Worm (Caenorhabditis elegans) whole organism, late embryonic: ENCODE measurements around the gene dyn-1.
A peak's percentile ranks its signal among the peaks of the same experiment; 100 is the strongest.

Experiments
- C08G9.2 ChIP-seq: sonication (generic microtip); optimal IDR thresholded peaks from 2 replicates; lab custom pipeline; 2016; ENCODE audit warnings: mild to moderate bottlenecking, missing genetic modification characterization, moderate library complexity, missing compliant biosample characterization
- C38D4.7 ChIP-seq: fragments of 200-800 bp; sonication (Bioruptor generic); optimal IDR thresholded peaks from 2 replicates; lab custom pipeline; 2018; ENCODE audit warnings: mild to moderate bottlenecking, missing genetic modification characterization, moderate library complexity, missing compliant biosample characterization
- K02D7.2 ChIP-seq: sonication (generic microtip); optimal IDR thresholded peaks from 2 replicates; lab custom pipeline; 2017; ENCODE audit warnings: mild to moderate bottlenecking, missing genetic modification characterization, missing compliant biosample characterization
- K09A11.1 ChIP-seq: sonication (generic microtip); optimal IDR thresholded peaks from 2 replicates; lab custom pipeline; 2017; ENCODE audit warnings: antibody characterized with exemption, mild to moderate bottlenecking, missing genetic modification characterization, missing compliant biosample characterization; ENCODE audit not compliant: insufficient read depth
- T23F11.4 ChIP-seq: fragments of 200-800 bp; sonication (Bioruptor generic); optimal IDR thresholded peaks from 2 replicates; lab custom pipeline; 2018; ENCODE audit warnings: mild to moderate bottlenecking, missing genetic modification characterization, missing compliant biosample characterization
- ahr-1 ChIP-seq: sonication (generic microtip); optimal IDR thresholded peaks from 2 replicates; lab custom pipeline; 2016; ENCODE audit warnings: missing genetic modification characterization, missing compliant biosample characterization
- ama-1 ChIP-seq: fragments of 150-350 bp; optimal IDR thresholded peaks from 2 replicates; lab custom pipeline; 2014
- ceh-18 ChIP-seq: sonication (generic microtip); optimal IDR thresholded peaks from 2 replicates; lab custom pipeline; 2016; ENCODE audit warnings: missing genetic modification characterization, missing compliant biosample characterization
- ceh-19 ChIP-seq: fragments of 200-800 bp; sonication (Bioruptor generic); optimal IDR thresholded peaks from 2 replicates; lab custom pipeline; 2018; ENCODE audit warnings: mild to moderate bottlenecking, missing genetic modification characterization, missing compliant biosample characterization
- ceh-2 ChIP-seq: sonication (generic microtip); optimal IDR thresholded peaks from 2 replicates; lab custom pipeline; 2016; ENCODE audit warnings: missing genotype, missing genetic modification characterization, missing compliant biosample characterization
- ceh-24 ChIP-seq: sonication (generic microtip); optimal IDR thresholded peaks from 2 replicates; lab custom pipeline; 2016; ENCODE audit warnings: mild to moderate bottlenecking, missing genetic modification characterization, missing compliant biosample characterization
- ceh-31 ChIP-seq: sonication (generic microtip); optimal IDR thresholded peaks from 2 replicates; lab custom pipeline; 2016; ENCODE audit warnings: missing genetic modification characterization, missing compliant biosample characterization
- ceh-34 ChIP-seq: sonication (generic microtip); optimal IDR thresholded peaks from 2 replicates; lab custom pipeline; 2016; ENCODE audit warnings: mild to moderate bottlenecking, missing genetic modification characterization, missing compliant biosample characterization
- ceh-6 ChIP-seq: fragments of 200-800 bp; sonication (Bioruptor generic); optimal IDR thresholded peaks from 2 replicates; lab custom pipeline; 2018; ENCODE audit warnings: mild to moderate bottlenecking, missing genetic modification characterization, missing compliant biosample characterization
- ceh-9 ChIP-seq: sonication (generic microtip); optimal IDR thresholded peaks from 2 replicates; lab custom pipeline; 2016; ENCODE audit warnings: mild to moderate bottlenecking, missing genetic modification characterization, inconsistent platforms, missing compliant biosample characterization
- ets-4 ChIP-seq: sonication (generic microtip); optimal IDR thresholded peaks from 2 replicates; lab custom pipeline; 2016; ENCODE audit warnings: missing genetic modification characterization, missing compliant biosample characterization
- fax-1 ChIP-seq: sonication (generic microtip); optimal IDR thresholded peaks from 2 replicates; lab custom pipeline; 2016; ENCODE audit warnings: missing genotype, missing genetic modification characterization, missing compliant biosample characterization
- fkh-6 ChIP-seq: sonication (generic microtip); optimal IDR thresholded peaks from 2 replicates; lab custom pipeline; 2016; ENCODE audit warnings: missing genetic modification characterization, missing compliant biosample characterization
- gmeb-2 ChIP-seq: sonication (generic microtip); optimal IDR thresholded peaks from 2 replicates; lab custom pipeline; 2016; ENCODE audit warnings: missing genetic modification characterization, inconsistent platforms, missing compliant biosample characterization
- hlh-15 ChIP-seq: sonication (generic microtip); optimal IDR thresholded peaks from 2 replicates; lab custom pipeline; 2016; ENCODE audit warnings: missing genetic modification characterization, missing compliant biosample characterization
- lin-11 ChIP-seq: fragments of 200-800 bp; sonication (Bioruptor generic); optimal IDR thresholded peaks from 2 replicates; lab custom pipeline; 2018; ENCODE audit warnings: mild to moderate bottlenecking, missing genetic modification characterization, missing compliant biosample characterization
- madf-2 ChIP-seq: sonication (generic microtip); optimal IDR thresholded peaks from 2 replicates; lab custom pipeline; 2017; ENCODE audit warnings: missing genetic modification characterization, missing compliant biosample characterization
- mec-3 ChIP-seq: sonication (generic microtip); optimal IDR thresholded peaks from 2 replicates; lab custom pipeline; 2016; ENCODE audit warnings: borderline replicate concordance, missing genetic modification characterization, missing compliant biosample characterization
- odd-2 ChIP-seq: sonication (generic microtip); optimal IDR thresholded peaks from 2 replicates; lab custom pipeline; 2017; ENCODE audit warnings: antibody characterized with exemption, mild to moderate bottlenecking, missing genetic modification characterization, missing compliant biosample characterization
- pat-9 ChIP-seq: fragments of 200-800 bp; sonication (Bioruptor generic); optimal IDR thresholded peaks from 2 replicates; lab custom pipeline; 2018; ENCODE audit warnings: mild to moderate bottlenecking, missing genetic modification characterization, moderate library complexity, missing compliant biosample characterization
- pax-1 ChIP-seq: fragments of 150-350 bp; optimal IDR thresholded peaks from 2 replicates; lab custom pipeline; 2014; ENCODE audit warnings: missing biosample characterization, missing genetic modification characterization
- pha-2 ChIP-seq: sonication (generic microtip); optimal IDR thresholded peaks from 2 replicates; lab custom pipeline; 2017; ENCODE audit warnings: mild to moderate bottlenecking, missing genetic modification characterization, missing compliant biosample characterization
- pqm-1 ChIP-seq: sonication (generic microtip); optimal IDR thresholded peaks from 2 replicates; lab custom pipeline; 2016; ENCODE audit warnings: missing genetic modification characterization, missing compliant biosample characterization
- pros-1 ChIP-seq: fragments of 150-350 bp; optimal IDR thresholded peaks from 2 replicates; lab custom pipeline; 2014; ENCODE audit warnings: missing biosample characterization, missing genetic modification reagents, missing genetic modification characterization
- ref-2 ChIP-seq: sonication (generic microtip); optimal IDR thresholded peaks from 2 replicates; lab custom pipeline; 2016; ENCODE audit warnings: missing genetic modification characterization, missing compliant biosample characterization
- rnt-1 ChIP-seq: sonication (generic microtip); optimal IDR thresholded peaks from 2 replicates; lab custom pipeline; 2016; ENCODE audit warnings: missing genetic modification characterization, missing compliant biosample characterization
- sdc-2 ChIP-seq: sonication (generic microtip); optimal IDR thresholded peaks from 2 replicates; lab custom pipeline; 2016; ENCODE audit warnings: missing genotype, missing genetic modification characterization, missing compliant biosample characterization
- sox-2 ChIP-seq: fragments of 200-800 bp; sonication (Bioruptor generic); IDR thresholded peaks from 2 replicates; pipeline ENCODE4 v1.3.6; 2022; ENCODE audit warnings: missing genetic modification reagents, missing genetic modification characterization, missing compliant biosample characterization
- syd-9 ChIP-seq: sonication (generic microtip); optimal IDR thresholded peaks from 2 replicates; lab custom pipeline; 2016; ENCODE audit warnings: mild to moderate bottlenecking, missing genetic modification characterization, moderate library complexity, missing compliant biosample characterization
- tbx-7 ChIP-seq: sonication (generic microtip); optimal IDR thresholded peaks from 2 replicates; lab custom pipeline; 2016; ENCODE audit warnings: missing genotype, missing genetic modification characterization, missing compliant biosample characterization
- unc-3 ChIP-seq, 2 experiments: fragments of 200-800 bp in 1 of 2; sonication (Bioruptor generic) in 1 of 2; sonication (generic microtip) in 1 of 2; conservative IDR thresholded peaks in 1 of 2; optimal IDR thresholded peaks in 1 of 2; 2 replicates each; pipeline versions ENCODE4 v1.3.6 to Lab custom; 2016 to 2022; ENCODE audit warnings: missing compliant biosample characterization in 2 of 2, missing genetic modification characterization in 2 of 2, missing genetic modification reagents in 1 of 2
- unc-42 ChIP-seq: sonication (generic microtip); optimal IDR thresholded peaks from 2 replicates; lab custom pipeline; 2016; ENCODE audit warnings: missing genotype, missing genetic modification characterization, missing compliant biosample characterization
- unc-55 ChIP-seq: sonication (generic microtip); optimal IDR thresholded peaks from 2 replicates; lab custom pipeline; 2017; ENCODE audit warnings: missing biosample characterization, missing genetic modification reagents, missing genetic modification characterization
- zip-5 ChIP-seq: sonication (generic microtip); optimal IDR thresholded peaks from 2 replicates; lab custom pipeline; 2016; ENCODE audit warnings: missing genetic modification characterization, missing compliant biosample characterization
- ztf-16 ChIP-seq: sonication (generic microtip); optimal IDR thresholded peaks from 2 replicates; lab custom pipeline; 2017; ENCODE audit warnings: missing genetic modification characterization, missing compliant biosample characterization

The dyn-1 gene

ce11 chrX:15567986-15568940 lies at the start of gene dyn-1:
dyn-1 (plus strand) TSS chrX:15568890.
- peak; percentile 7 for TF ChIP-seq ets-4
- TF ChIP-seq syd-9 (tag; lab: Kevin White, UChicago): peak; percentile 31
- TF ChIP-seq fkh-6 (tag; lab: Kevin White, UChicago): no peak
- no peak for TF ChIP-seq ahr-1 (tag; lab: Kevin White, UChicago)
- TF ChIP-seq fax-1 (tag; lab: Kevin White, UChicago): no peak
- peak; percentile 19 for TF ChIP-seq ref-2 (tag; lab: Kevin White, UChicago)
- no peak for TF ChIP-seq pqm-1 (tag; lab: Kevin White, UChicago)
- TF ChIP-seq hlh-15 (tag; lab: Kevin White, UChicago): no peak
- TF ChIP-seq ceh-18 (tag; lab: Kevin White, UChicago): peak; percentile 77
- TF ChIP-seq sdc-2 (tag; lab: Kevin White, UChicago): peak; percentile 60
- no peak for TF ChIP-seq odd-2 (tag; lab: Kevin White, UChicago)
- no peak for TF ChIP-seq T23F11.4 (GFP tag; lab: Kevin White, UChicago)
- TF ChIP-seq ceh-34 (tag; lab: Kevin White, UChicago): peak; percentile 36
- TF ChIP-seq C08G9.2 (tag; lab: Kevin White, UChicago): peak; percentile 24
- TF ChIP-seq gmeb-2 (tag; lab: Kevin White, UChicago): no peak
- TF ChIP-seq rnt-1 (tag; lab: Kevin White, UChicago): peak; percentile 51
- peak; percentile 3 for TF ChIP-seq unc-55 (GFP tag; lab: Kevin White, UChicago)
- no peak for TF ChIP-seq K09A11.1 (tag; lab: Kevin White, UChicago)
- no peak for TF ChIP-seq tbx-7 (tag; lab: Kevin White, UChicago)
- TF ChIP-seq ceh-9 (tag; lab: Kevin White, UChicago): no peak

- TF ChIP-seq gmeb-2 (tag; lab: Kevin White, UChicago): no peak
- no peak for TF ChIP-seq pat-9 (tag; lab: Kevin White, UChicago)
- TF ChIP-seq ceh-9 (tag; lab: Kevin White, UChicago): no peak
- TF ChIP-seq mec-3 (tag; lab: Kevin White, UChicago): no peak
- TF ChIP-seq tbx-7 (tag; lab: Kevin White, UChicago): no peak
- TF ChIP-seq K02D7.2: no peak
- no peak for TF ChIP-seq sox-2 (GFP tag; lab: Robert Waterston, UW)
- TF ChIP-seq hlh-15 (tag; lab: Kevin White, UChicago): no peak
- no peak for TF ChIP-seq ceh-24
- no peak for TF ChIP-seq ama-1 (lab: Kevin White, UChicago)
- no peak for TF ChIP-seq fax-1 (tag; lab: Kevin White, UChicago)
- TF ChIP-seq pha-2 (tag; lab: Kevin White, UChicago): no peak
- no peak for TF ChIP-seq pros-1 (tag; lab: Kevin White, UChicago)
- no peak for TF ChIP-seq ceh-2 (tag; lab: Kevin White, UChicago)
- no peak for TF ChIP-seq C38D4.7 (GFP tag; lab: Kevin White, UChicago)
- TF ChIP-seq, all 69 proteins: peak for 0
Measured at ce11 chrX:15528472-15528871, 40.2 kb upstream of the dyn-1 start.

ce11 chrX:15533260-15533659 lies 35.4 kb upstream of the dyn-1 start:
- TF ChIP-seq madf-2: no peak
- TF ChIP-seq unc-42 (tag; lab: Kevin White, UChicago): peak; percentile 56

ce11 chrX:15535190-15535636 lies 33.5 kb upstream of the dyn-1 start:
- TF ChIP-seq unc-42 (tag; lab: Kevin White, UChicago): peak; percentile 93
- no peak for TF ChIP-seq ztf-16
- TF ChIP-seq ama-1 (lab: Kevin White, UChicago): no peak
- TF ChIP-seq sdc-2 (tag; lab: Kevin White, UChicago): no peak
- peak; percentile 59 for TF ChIP-seq ceh-34 (tag; lab: Kevin White, UChicago)
- TF ChIP-seq ceh-2 (tag; lab: Kevin White, UChicago): no peak
- TF ChIP-seq zip-5 (tag; lab: Kevin White, UChicago): no peak
- TF ChIP-seq ceh-6 (GFP tag; lab: Kevin White, UChicago): peak; percentile 19
- peak; percentile 67 for TF ChIP-seq ceh-31 (tag; lab: Kevin White, UChicago)
- peak; percentile 59 for TF ChIP-seq ceh-18 (tag; lab: Kevin White, UChicago)
- no peak for TF ChIP-seq unc-3 (GFP tag; conservative IDR thresholded peaks at IDR 0.05; lab: Robert Waterston, UW)
- peak; percentile 12 for TF ChIP-seq unc-3 (tag; optimal IDR thresholded peaks at IDR 0.05; lab: Kevin White, UChicago)
- no peak for TF ChIP-seq lin-11 (tag; lab: Kevin White, UChicago)
- no peak for TF ChIP-seq T23F11.4 (GFP tag; lab: Kevin White, UChicago)
- TF ChIP-seq pros-1 (tag; lab: Kevin White, UChicago): no peak
- peak; percentile 41 for TF ChIP-seq ceh-19
- no peak for TF ChIP-seq ahr-1 (tag; lab: Kevin White, UChicago)
- no peak for TF ChIP-seq sox-2 (GFP tag; lab: Robert Waterston, UW)
- no peak for TF ChIP-seq odd-2 (tag; lab: Kevin White, UChicago)
- peak; percentile 27 for TF ChIP-seq unc-55 (GFP tag; lab: Kevin White, UChicago)
- TF ChIP-seq pax-1 (tag; lab: Kevin White, UChicago): no peak
- no peak for TF ChIP-seq fax-1 (tag; lab: Kevin White, UChicago)
- no peak for TF ChIP-seq pha-2 (tag; lab: Kevin White, UChicago)
- TF ChIP-seq ceh-9 (tag; lab: Kevin White, UChicago): no peak
